Worm (Caenorhabditis elegans): ENCODE measurements around the gene taf-6.1.

DNA sequence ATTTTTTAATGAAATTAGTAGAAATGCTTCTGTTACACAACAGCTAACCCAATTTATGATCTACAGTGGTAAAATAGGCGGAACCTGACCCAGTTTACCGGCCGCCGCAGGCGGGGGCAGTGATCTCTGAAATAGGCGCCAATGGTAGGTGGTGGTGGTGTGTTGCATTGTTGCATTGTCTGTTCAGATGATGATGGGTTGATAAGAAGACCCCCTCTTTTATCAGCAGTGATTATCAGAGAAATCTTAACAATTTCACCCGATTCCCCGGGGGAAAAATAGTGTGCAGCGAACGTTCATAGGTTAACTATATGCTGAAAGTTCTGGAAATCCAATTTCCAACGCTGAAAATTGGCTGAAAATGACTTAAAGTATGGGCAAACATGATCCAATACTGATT lies 10.8 kb downstream of the taf-6.1 start:
- no peak for TF ChIP-seq ama-1 (optimal IDR thresholded peaks at IDR 0.05)
- TF ChIP-seq ceh-13 (GFP tag; optimal IDR thresholded peaks at IDR 0.05): no peak
- TF ChIP-seq hnd-1 (tag; optimal IDR thresholded peaks at IDR 0.05): no peak
- no peak for TF ChIP-seq hmg-4 (GFP tag; optimal IDR thresholded peaks at IDR 0.05)
- TF ChIP-seq ceh-36 (tag; optimal IDR thresholded peaks at IDR 0.05): no peak
- no peak for TF ChIP-seq F13C5.2 (tag; optimal IDR thresholded peaks at IDR 0.05)

Data from whole organism, early embryonic.